Fruit fly (Drosophila melanogaster) whole organism, embryonic: ENCODE data around the gene CG13306.

Experiments used
- Awh ChIP-seq: fragments of 200-800 bp; sonication (Bioruptor generic); IDR thresholded peaks from 2 replicates; pipeline ENCODE4, ENCODE4 v1.3.6; 2022; ENCODE audit warnings: missing biosample characterization, missing genetic modification characterization
- lbe ChIP-seq: fragments of 200-800 bp; sonication (Bioruptor generic); optimal IDR thresholded peaks from 2 replicates; lab custom pipeline; 2016; ENCODE audit warnings: missing biosample characterization, mild to moderate bottlenecking, missing genetic modification characterization
- usp ChIP-seq: fragments of >200 bp; optimal IDR thresholded peaks from 2 replicates; lab custom pipeline; 2017; ENCODE audit warnings: missing biosample characterization, missing genetic modification characterization

- no peak for TF ChIP-seq lbe
- no peak for TF ChIP-seq Awh (GFP tag; lab: Robert Waterston, UW)
- no peak for TF ChIP-seq usp (GFP tag; lab: Kevin White, UChicago)
Observed at dm6 chr3L:8798129-8798528, 48.6 kb upstream of the CG13306 start.
